Worm (Caenorhabditis elegans) whole organism, L4 larva: ENCODE data around the gene nhr-277.

Source experiments
- D1046.2 ChIP-seq: fragments of 200-800 bp; sonication (Bioruptor generic); IDR thresholded peaks from 2 replicates; pipeline ENCODE4 v1.3.6; 2022; ENCODE audit warnings: missing genetic modification characterization, missing compliant biosample characterization
- F10B5.3 ChIP-seq: sonication (generic microtip); optimal IDR thresholded peaks from 2 replicates; lab custom pipeline; 2016; ENCODE audit warnings: mild to moderate bottlenecking, missing genetic modification characterization, missing compliant biosample characterization
- T20F7.1 ChIP-seq: fragments of 200-800 bp; sonication (Bioruptor generic); optimal IDR thresholded peaks from 2 replicates; lab custom pipeline; 2018; ENCODE audit warnings: mild to moderate bottlenecking, missing genetic modification characterization, missing compliant biosample characterization
- T26A8.4 ChIP-seq: fragments of 200-800 bp; sonication (Bioruptor generic); IDR thresholded peaks from 2 replicates; pipeline ENCODE4 v1.3.6; 2022; ENCODE audit warnings: missing genetic modification characterization, missing compliant biosample characterization
- Y105C5A.15 ChIP-seq: fragments of 200-800 bp; sonication (Bioruptor generic); IDR thresholded peaks from 2 replicates; pipeline ENCODE4 v1.3.6; 2022; ENCODE audit warnings: missing genetic modification characterization, missing compliant biosample characterization
- Y48G9A.11 ChIP-seq: fragments of 200-800 bp; sonication (Bioruptor generic); IDR thresholded peaks from 2 replicates; pipeline ENCODE4 v1.3.6; 2022; ENCODE audit warnings: missing genetic modification reagents, missing genetic modification characterization, missing compliant biosample characterization
- ZK337.2 ChIP-seq: fragments of 200-800 bp; sonication (Bioruptor generic); IDR thresholded peaks from 2 replicates; pipeline ENCODE4 v1.3.6; 2022; ENCODE audit warnings: missing genetic modification reagents, missing genetic modification characterization, missing compliant biosample characterization
- aha-1 ChIP-seq: fragments of 150-350 bp; peaks from one replicate; lab custom pipeline; 2014; ENCODE audit warnings: missing biosample characterization, missing genetic modification characterization
- ama-1 ChIP-seq: fragments of 150-350 bp; optimal IDR thresholded peaks from 2 replicates; lab custom pipeline; 2014; ENCODE audit warnings: inconsistent platforms, mixed read lengths
- arid-1 ChIP-seq: fragments of 200-800 bp; sonication (Bioruptor generic); conservative IDR thresholded peaks from 2 replicates; pipeline ENCODE4 v1.3.6; 2022; ENCODE audit warnings: missing genetic modification reagents, missing genetic modification characterization, missing compliant biosample characterization
- ceh-20 ChIP-seq: fragments of 200-800 bp; sonication (Bioruptor generic); IDR thresholded peaks from 2 replicates; pipeline ENCODE4 v1.3.6; 2022; ENCODE audit warnings: missing genetic modification reagents, missing genetic modification characterization, missing compliant biosample characterization
- ceh-44 ChIP-seq: fragments of 200-800 bp; sonication (Bioruptor generic); IDR thresholded peaks from 2 replicates; pipeline ENCODE4 v1.3.6; 2022; ENCODE audit warnings: missing genetic modification reagents, missing genetic modification characterization, missing compliant biosample characterization
- ceh-82 ChIP-seq: sonication (generic microtip); optimal IDR thresholded peaks from 2 replicates; lab custom pipeline; 2017; ENCODE audit warnings: missing biosample characterization, missing genetic modification characterization
- ctbp-1 ChIP-seq: fragments of 200-800 bp; sonication (Bioruptor generic); IDR thresholded peaks from 2 replicates; pipeline ENCODE4 v1.3.6; 2022; ENCODE audit warnings: missing genetic modification reagents, missing genetic modification characterization, missing compliant biosample characterization
- daf-12 ChIP-seq: fragments of 150-350 bp; optimal IDR thresholded peaks from 2 replicates; lab custom pipeline; 2014; ENCODE audit warnings: missing biosample characterization, missing genetic modification reagents, missing genetic modification characterization
- dmd-9 ChIP-seq: fragments of 200-800 bp; sonication (Bioruptor generic); IDR thresholded peaks from 2 replicates; pipeline ENCODE4 v1.3.6; 2022; ENCODE audit warnings: missing genetic modification reagents, missing genetic modification characterization, missing compliant biosample characterization
- dpl-1 ChIP-seq: fragments of 150-350 bp; optimal IDR thresholded peaks from 2 replicates; lab custom pipeline; 2014; ENCODE audit warnings: missing biosample characterization, missing genetic modification reagents, missing genetic modification characterization
- duxl-1 ChIP-seq: sonication (generic microtip); optimal IDR thresholded peaks from 2 replicates; lab custom pipeline; 2016; ENCODE audit warnings: mild to moderate bottlenecking, missing genetic modification characterization, moderate library complexity, missing compliant biosample characterization; ENCODE audit not compliant: poor library complexity
- egl-43 ChIP-seq: fragments of 200-800 bp; sonication (Bioruptor generic); IDR thresholded peaks from 2 replicates; pipeline ENCODE4 v1.3.6; 2022; ENCODE audit warnings: missing genetic modification reagents, missing genetic modification characterization, missing compliant biosample characterization
- fkh-10 ChIP-seq: fragments of 150-350 bp; optimal IDR thresholded peaks from 2 replicates; lab custom pipeline; 2014; ENCODE audit warnings: missing biosample characterization, missing genetic modification reagents, missing genetic modification characterization
- hif-1 ChIP-seq, 2 experiments: sonication (generic microtip); optimal IDR thresholded peaks; 2 replicates each; lab custom pipeline; 2016 to 2017; ENCODE audit warnings: missing compliant biosample characterization in 2 of 2, missing genetic modification characterization in 2 of 2, missing genetic modification reagents in 2 of 2, missing genotype in 2 of 2, mild to moderate bottlenecking in 1 of 2
- hlh-30 ChIP-seq: sonication (generic microtip); optimal IDR thresholded peaks from 2 replicates; lab custom pipeline; 2017; ENCODE audit warnings: antibody characterized with exemption, mild to moderate bottlenecking, missing genetic modification characterization, missing compliant biosample characterization; ENCODE audit not compliant: insufficient read depth
- jun-1 ChIP-seq: fragments of 150-350 bp; optimal IDR thresholded peaks from 2 replicates; lab custom pipeline; 2014; ENCODE audit warnings: missing biosample characterization, missing genetic modification reagents, missing genetic modification characterization
- lin-1 ChIP-seq: fragments of 200-800 bp; sonication (Bioruptor generic); IDR thresholded peaks from 2 replicates; pipeline ENCODE4 v1.3.6; 2022; ENCODE audit warnings: missing genetic modification reagents, missing genetic modification characterization, missing compliant biosample characterization
- lin-15B ChIP-seq: fragments of 150-350 bp; sonication (generic microtip); optimal IDR thresholded peaks from 3 replicates; lab custom pipeline; 2014; ENCODE audit warnings: missing biosample characterization, missing genetic modification characterization
- madf-5 ChIP-seq, 2 experiments: fragments of 200-800 bp; sonication (Bioruptor generic); IDR thresholded peaks; 2 replicates each; pipeline ENCODE4 v1.3.6; 2022; ENCODE audit warnings: missing compliant biosample characterization in 2 of 2, missing genetic modification characterization in 2 of 2
- mdl-1 ChIP-seq, 2 experiments: fragments of 150-350 bp in 1 of 2; sonication (generic microtip) in 1 of 2; optimal IDR thresholded peaks; 2 replicates each; lab custom pipeline; 2014 to 2017; ENCODE audit warnings: missing biosample characterization in 2 of 2, missing genetic modification characterization in 2 of 2
- mep-1 ChIP-seq: fragments of 150-350 bp; sonication (generic microtip); optimal IDR thresholded peaks from 3 replicates; lab custom pipeline; 2014; ENCODE audit warnings: missing biosample characterization, missing genetic modification characterization
- mes-2 ChIP-seq: sonication (generic microtip); optimal IDR thresholded peaks from 2 replicates; lab custom pipeline; 2016; ENCODE audit warnings: missing genotype, mild to moderate bottlenecking, missing genetic modification characterization, missing compliant biosample characterization; ENCODE audit not compliant: poor library complexity, severe bottlenecking
- mxl-3 ChIP-seq: fragments of 200-800 bp; sonication (Bioruptor generic); optimal IDR thresholded peaks from 2 replicates; lab custom pipeline; 2018; ENCODE audit warnings: mild to moderate bottlenecking, missing genetic modification characterization, missing compliant biosample characterization
- nhr-10 ChIP-seq: fragments of 150-350 bp; optimal IDR thresholded peaks from 2 replicates; lab custom pipeline; 2014; ENCODE audit warnings: missing biosample characterization, missing genetic modification characterization
- nhr-102 ChIP-seq: sonication (generic microtip); optimal IDR thresholded peaks from 2 replicates; lab custom pipeline; 2016; ENCODE audit warnings: mild to moderate bottlenecking, missing genetic modification characterization, moderate library complexity, missing compliant biosample characterization
- nhr-11 ChIP-seq: fragments of 150-350 bp; optimal IDR thresholded peaks from 2 replicates; lab custom pipeline; 2014; ENCODE audit warnings: missing biosample characterization, missing genetic modification characterization
- nhr-25 ChIP-seq: sonication (generic microtip); optimal IDR thresholded peaks from 2 replicates; lab custom pipeline; 2017; ENCODE audit warnings: missing genetic modification characterization, mild to moderate bottlenecking, missing compliant biosample characterization, antibody characterized with exemption, moderate library complexity, borderline replicate concordance; ENCODE audit not compliant: insufficient read depth
- nhr-28 ChIP-seq: fragments of 150-350 bp; optimal IDR thresholded peaks from 2 replicates; lab custom pipeline; 2014; ENCODE audit warnings: missing biosample characterization, missing genetic modification characterization
- nhr-42 ChIP-seq: fragments of 200-800 bp; sonication (Bioruptor generic); IDR thresholded peaks from 2 replicates; pipeline ENCODE4 v1.3.6; 2022; ENCODE audit warnings: missing genetic modification characterization, missing compliant biosample characterization
- nhr-48 ChIP-seq: sonication (generic microtip); optimal IDR thresholded peaks from 2 replicates; lab custom pipeline; 2016; ENCODE audit warnings: mild to moderate bottlenecking, missing genetic modification characterization, missing compliant biosample characterization
- nhr-6 ChIP-seq: fragments of 150-350 bp; optimal IDR thresholded peaks from 2 replicates; lab custom pipeline; 2014; ENCODE audit warnings: missing biosample characterization, missing genetic modification characterization
- nhr-77 ChIP-seq: fragments of 150-350 bp; optimal IDR thresholded peaks from 2 replicates; lab custom pipeline; 2014; ENCODE audit warnings: missing biosample characterization, missing genetic modification characterization
- pha-4 ChIP-seq, 2 experiments: fragments of 150-350 bp in 1 of 2; fragments of 200-800 bp in 1 of 2; sonication (Bioruptor generic) in 1 of 2; IDR thresholded peaks in 1 of 2; optimal IDR thresholded peaks in 1 of 2; 2 replicates each; pipeline versions ENCODE4 v1.3.6 to Lab custom; 2014 to 2022; ENCODE audit warnings: missing genetic modification characterization in 2 of 2, missing genetic modification reagents in 2 of 2, missing biosample characterization in 1 of 2, missing compliant biosample characterization in 1 of 2
- php-3 ChIP-seq: fragments of 200-800 bp; sonication (Bioruptor generic); IDR thresholded peaks from 2 replicates; pipeline ENCODE4 v1.3.6; 2022; ENCODE audit warnings: missing genetic modification reagents, missing genetic modification characterization, missing compliant biosample characterization
- sdz-12 ChIP-seq: fragments of 200-800 bp; sonication (Bioruptor generic); optimal IDR thresholded peaks from 2 replicates; lab custom pipeline; 2018; ENCODE audit warnings: mild to moderate bottlenecking, missing genetic modification characterization, missing compliant biosample characterization
- set-16 ChIP-seq: fragments of 200-800 bp; sonication (Bioruptor generic); IDR thresholded peaks from 2 replicates; pipeline ENCODE4 v1.3.6; 2022; ENCODE audit warnings: missing genetic modification reagents, missing genetic modification characterization, missing compliant biosample characterization
- spr-1 ChIP-seq: sonication (generic microtip); optimal IDR thresholded peaks from 2 replicates; lab custom pipeline; 2016; ENCODE audit warnings: mild to moderate bottlenecking, missing genetic modification characterization, missing compliant biosample characterization
- unc-39 ChIP-seq: sonication (generic microtip); optimal IDR thresholded peaks from 2 replicates; lab custom pipeline; 2017; ENCODE audit warnings: missing biosample characterization, missing genetic modification characterization
- unc-62 ChIP-seq, 3 experiments: fragments of 150-350 bp in 1 of 3; sonication (generic microtip); optimal IDR thresholded peaks in 2 of 3; peaks in 1 of 3; 1 replicate in 1 of 3; 2 replicates in 2 of 3; lab custom pipeline; 2014 to 2017; ENCODE audit warnings: missing biosample characterization in 3 of 3, missing genetic modification characterization in 3 of 3, missing genetic modification reagents in 3 of 3, missing genotype in 1 of 3
- vab-7 ChIP-seq: fragments of 200-800 bp; sonication (Bioruptor generic); IDR thresholded peaks from 2 replicates; pipeline ENCODE4 v1.3.6; 2022; ENCODE audit warnings: missing genetic modification reagents, missing genetic modification characterization, missing compliant biosample characterization
- zfp-3 ChIP-seq: fragments of 200-800 bp; sonication (Bioruptor generic); conservative IDR thresholded peaks from 2 replicates; pipeline ENCODE4 v1.3.6; 2022; ENCODE audit warnings: missing genetic modification reagents, missing genetic modification characterization, missing compliant biosample characterization

Gene nhr-277

ce11 chrIV:2708329-2708965 lies 34.3 kb upstream of the nhr-277 start (continued):
- peak; percentile 53; the same call in 1 of the 2 replicates for TF ChIP-seq Y48G9A.11 (GFP tag; lab: Robert Waterston, UW)
- TF ChIP-seq pha-4 (GFP tag; IDR thresholded peaks at IDR 0.05; lab: Robert Waterston, UW) = peak; percentile 46
- TF ChIP-seq pha-4 (tag; optimal IDR thresholded peaks at IDR 0.05; lab: Kevin White, UChicago) = no peak
- no peak for TF ChIP-seq ceh-82 (tag; lab: Kevin White, UChicago)
- peak; percentile 40 for TF ChIP-seq nhr-11 (tag; lab: Kevin White, UChicago)
- TF ChIP-seq dpl-1 (GFP tag; lab: Kevin White, UChicago) = peak; percentile 59
- TF ChIP-seq D1046.2 (GFP tag; lab: Robert Waterston, UW) = no peak
- peak; percentile 67 for TF ChIP-seq nhr-28 (tag; lab: Kevin White, UChicago)
- TF ChIP-seq T26A8.4 = peak; percentile 62
- TF ChIP-seq nhr-10 = no peak
- TF ChIP-seq aha-1 (tag; lab: Kevin White, UChicago) = peak; percentile 94
- peak; percentile 79 for TF ChIP-seq ceh-20 (GFP tag; lab: Robert Waterston, UW)
- peak; percentile 78 for TF ChIP-seq egl-43
- TF ChIP-seq ceh-44 (GFP tag; lab: Robert Waterston, UW) = 0 out of 2 replicates have a peak, but pooled peaks have one; percentile 44
- peak; percentile 54; the same call in 1 of the 2 replicates for TF ChIP-seq php-3 (GFP tag; lab: Robert Waterston, UW)
- no peak for TF ChIP-seq daf-12 (tag; lab: Kevin White, UChicago)
- TF ChIP-seq dmd-9 (GFP tag; lab: Robert Waterston, UW) = 0 out of 2 replicates have a peak, but pooled peaks have one; percentile 10
- peak; percentile 75 for TF ChIP-seq duxl-1
- peak; percentile 51 for TF ChIP-seq fkh-10 (GFP tag; lab: Kevin White, UChicago)
- no peak for TF ChIP-seq zfp-3 (GFP tag; lab: Robert Waterston, UW)
- peak; percentile 83 for TF ChIP-seq spr-1 (tag; lab: Kevin White, UChicago)
- peak; percentile 3 for TF ChIP-seq jun-1
- peak; percentile 91 for TF ChIP-seq mep-1 (tag; lab: Kevin White, UChicago)
- peak; percentile 53 for TF ChIP-seq nhr-102 (tag; lab: Kevin White, UChicago)
- no peak for TF ChIP-seq madf-5 (GFP tag; IDR thresholded peaks at IDR 0.05; lab: Robert Waterston, UW)
- TF ChIP-seq sdz-12 (GFP tag; lab: Kevin White, UChicago) = no peak
- peak; percentile 68 for TF ChIP-seq ctbp-1 (GFP tag; lab: Robert Waterston, UW)
- TF ChIP-seq T20F7.1 (GFP tag; lab: Kevin White, UChicago) = peak; percentile 35
- no peak for TF ChIP-seq unc-39 (tag; lab: Kevin White, UChicago)
- no peak for TF ChIP-seq nhr-77
- TF ChIP-seq nhr-48 = peak; percentile 51
- peak; percentile 86 to 95 for TF ChIP-seq mdl-1 (tag; optimal IDR thresholded peaks at IDR 0.05; lab: Kevin White, UChicago)
- TF ChIP-seq F10B5.3 (tag; lab: Kevin White, UChicago) = no peak
- TF ChIP-seq nhr-42 (GFP tag; lab: Robert Waterston, UW) = no peak; the same call in 1 of the 2 replicates
- peak; percentile 79 for TF ChIP-seq mes-2
- TF ChIP-seq unc-62 (GFP tag; optimal IDR thresholded peaks at IDR 0.05 in 1 of 2; lab: Kevin White, UChicago) = peak in 1 of 2 experiments; percentile 64
- TF ChIP-seq unc-62 (tag; optimal IDR thresholded peaks at IDR 0.05; lab: Kevin White, UChicago) = no peak
- TF ChIP-seq nhr-6 (tag; lab: Kevin White, UChicago) = peak; percentile 83
- TF ChIP-seq lin-1 = peak; percentile 59; the same call in 1 of the 2 replicates
- peak; percentile 40; the same call in 1 of the 2 replicates for TF ChIP-seq vab-7 (GFP tag; lab: Robert Waterston, UW)
- peak; percentile 52; the same call in 1 of the 2 replicates for TF ChIP-seq ZK337.2 (GFP tag; lab: Robert Waterston, UW)
- TF ChIP-seq hif-1 (tag; optimal IDR thresholded peaks at IDR 0.05; lab: Kevin White, UChicago) = peak; percentile 72 to 99
- no peak for TF ChIP-seq Y105C5A.15 (GFP tag; lab: Robert Waterston, UW)
- peak; percentile 19 for TF ChIP-seq lin-15B (tag; lab: Kevin White, UChicago)
- TF ChIP-seq mxl-3 (GFP tag; lab: Kevin White, UChicago) = peak; percentile 86
- peak; percentile 93 for TF ChIP-seq ama-1
- no peak for TF ChIP-seq nhr-25 (tag; lab: Kevin White, UChicago)
- TF ChIP-seq set-16 (GFP tag; lab: Robert Waterston, UW) = peak; percentile 93
- TF ChIP-seq arid-1 = peak; percentile 48
- peak; percentile 100 for TF ChIP-seq hlh-30
